Fruit fly (Drosophila melanogaster) S2 (cell line): ENCODE measurements around the gene Rab11.

Experiments
- CG8478 ChIP-seq: fragments of >200 bp; optimal IDR thresholded peaks from 2 replicates; lab custom pipeline; 2018
- CTCF ChIP-seq, 2 experiments: fragments of >200 bp; optimal IDR thresholded peaks; 2 replicates each; lab custom pipeline; 2018

- no peak for TF ChIP-seq CG8478 (lab: Kevin White, UChicago)
- no peak for TF ChIP-seq CTCF (optimal IDR thresholded peaks at IDR 0.05; lab: Kevin White, UChicago)
These were observed 50.4 kb downstream of the Rab11 start for dm6 chr3R:21161620-21162029.
